Worm (Caenorhabditis elegans) whole organism, early embryonic: Measurements from ENCODE around the gene H39E23.2.
"Not testable (repeated sequence)": the region's sequence is repeated elsewhere in the genome, so short reads cannot be mapped to it uniquely, and the experiment has no call there.

Experiments
- B0310.2 ChIP-seq: sonication (generic microtip); optimal IDR thresholded peaks from 2 replicates; lab custom pipeline; 2016; ENCODE audit warnings: mild to moderate bottlenecking, missing genetic modification characterization, missing compliant biosample characterization
- F13C5.2 ChIP-seq: sonication (generic microtip); optimal IDR thresholded peaks from 2 replicates; lab custom pipeline; 2017; ENCODE audit warnings: mild to moderate bottlenecking, missing genetic modification characterization, inconsistent platforms, missing compliant biosample characterization
- aly-1 ChIP-seq: sonication (generic microtip); optimal IDR thresholded peaks from 2 replicates; lab custom pipeline; 2016; ENCODE audit warnings: missing genetic modification characterization, missing compliant biosample characterization
- ama-1 ChIP-seq: fragments of 150-350 bp; optimal IDR thresholded peaks from 2 replicates; lab custom pipeline; 2014
- ceh-13 ChIP-seq: fragments of 200-800 bp; sonication (Bioruptor generic); optimal IDR thresholded peaks from 2 replicates; lab custom pipeline; 2018; ENCODE audit warnings: mild to moderate bottlenecking, missing genetic modification characterization, missing compliant biosample characterization
- ceh-36 ChIP-seq: sonication (generic microtip); optimal IDR thresholded peaks from 2 replicates; lab custom pipeline; 2016; ENCODE audit warnings: missing genetic modification characterization, inconsistent platforms, missing compliant biosample characterization
- ets-7 ChIP-seq: sonication (generic microtip); optimal IDR thresholded peaks from 2 replicates; lab custom pipeline; 2016; ENCODE audit warnings: missing genotype, missing genetic modification characterization, missing compliant biosample characterization
- flt-1 ChIP-seq: fragments of 200-800 bp; sonication (Bioruptor generic); IDR thresholded peaks from 2 replicates; pipeline ENCODE4 v1.3.6; 2022; ENCODE audit warnings: missing genetic modification characterization, missing compliant biosample characterization
- hmbx-1 ChIP-seq: sonication (generic microtip); optimal IDR thresholded peaks from 2 replicates; lab custom pipeline; 2016; ENCODE audit warnings: mild to moderate bottlenecking, missing genetic modification characterization, missing compliant biosample characterization
- hmg-4 ChIP-seq: fragments of 200-800 bp; sonication (Bioruptor generic); optimal IDR thresholded peaks from 2 replicates; lab custom pipeline; 2018; ENCODE audit warnings: mild to moderate bottlenecking, missing genetic modification characterization, missing compliant biosample characterization
- hnd-1 ChIP-seq: sonication (generic microtip); optimal IDR thresholded peaks from 2 replicates; lab custom pipeline; 2016; ENCODE audit warnings: missing genetic modification characterization, missing compliant biosample characterization
- pes-1 ChIP-seq: fragments of 200-800 bp; sonication (Bioruptor generic); IDR thresholded peaks from 2 replicates; pipeline ENCODE4 v1.3.6; 2022; ENCODE audit warnings: missing genetic modification reagents, missing genetic modification characterization, missing compliant biosample characterization
- scrt-1 ChIP-seq: fragments of 200-800 bp; sonication (Bioruptor generic); IDR thresholded peaks from 2 replicates; pipeline ENCODE4 v1.3.6; 2022; ENCODE audit warnings: missing genetic modification characterization, missing compliant biosample characterization
- sea-1 ChIP-seq: fragments of 200-800 bp; sonication (Bioruptor generic); conservative IDR thresholded peaks from 2 replicates; pipeline ENCODE4 v1.3.6; 2022; ENCODE audit warnings: missing genetic modification characterization, missing compliant biosample characterization
- tbx-11 ChIP-seq: fragments of 200-800 bp; sonication (Bioruptor generic); IDR thresholded peaks from 2 replicates; pipeline ENCODE4 v1.3.6; 2022; ENCODE audit warnings: missing genetic modification characterization, missing compliant biosample characterization
- tbx-37 ChIP-seq: fragments of 200-800 bp; sonication (Bioruptor generic); conservative IDR thresholded peaks from 2 replicates; pipeline ENCODE4 v1.3.6; 2022; ENCODE audit warnings: missing genetic modification reagents, missing genetic modification characterization, missing compliant biosample characterization
- tra-4 ChIP-seq: sonication (generic microtip); optimal IDR thresholded peaks from 2 replicates; lab custom pipeline; 2017; ENCODE audit warnings: missing genetic modification characterization, missing compliant biosample characterization

The H39E23.2 gene

DNA sequence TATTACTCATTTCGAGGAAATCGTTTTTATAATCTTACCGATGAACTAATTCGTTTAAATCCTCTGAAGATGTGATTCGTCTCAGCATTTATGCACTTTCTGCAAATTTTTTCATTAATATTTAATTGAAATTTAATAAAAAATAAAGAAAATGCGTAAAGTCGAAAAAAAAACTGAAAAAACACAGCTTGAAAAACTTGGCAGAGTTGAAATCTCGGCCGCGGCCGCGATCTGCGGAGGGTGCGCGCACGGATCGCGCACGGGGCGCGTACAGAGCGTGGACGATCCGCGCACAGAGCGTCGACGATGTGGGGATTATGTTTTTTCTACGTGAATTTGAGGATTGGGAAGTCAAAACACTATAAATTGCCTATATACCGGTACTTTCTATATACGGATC, 27.6 kb downstream of the H39E23.2 start, which contains the start of gene AH10.4:
AH10.4 (minus strand) TSS at position 101 of the 400 bp plus-strand sequence.
- TF ChIP-seq hnd-1 (tag; lab: Kevin White, UChicago); pes-1 (GFP tag; lab: Robert Waterston, UW); ets-7 (tag; lab: Kevin White, UChicago): not testable (repeated sequence)

ce11 chrV:14139252-14140100, 29.3 kb downstream of the H39E23.2 start:
- TF ChIP-seq hmg-4 (GFP tag; lab: Kevin White, UChicago): peak; percentile 69
- no peak for TF ChIP-seq B0310.2
- TF ChIP-seq F13C5.2: peak; percentile 34

- TF ChIP-seq flt-1: no peak
- TF ChIP-seq hmg-4 (GFP tag; lab: Kevin White, UChicago): no peak
- TF ChIP-seq B0310.2: no peak
- TF ChIP-seq ceh-36 (tag; lab: Kevin White, UChicago): no peak
These were observed 30.6 kb downstream of the H39E23.2 start for ce11 chrV:14140733-14141132.

- TF ChIP-seq sea-1 (no peak), B0310.2 (no peak), tra-4 (tag; lab: Kevin White, UChicago) (no peak), hmg-4 (GFP tag; lab: Kevin White, UChicago) (no peak), ama-1 (no peak), hmbx-1 (no peak), scrt-1 (GFP tag; lab: Robert Waterston, UW) (no peak), tbx-11 (GFP tag; lab: Robert Waterston, UW) (no peak), ceh-36 (tag; lab: Kevin White, UChicago) (no peak), ceh-13 (GFP tag; lab: Kevin White, UChicago) (no peak)
These were observed 31.7 kb downstream of the H39E23.2 start for ce11 chrV:14141846-14142245.

ce11 chrV:14143634-14144033, 33.5 kb downstream of the H39E23.2 start:
- TF ChIP-seq ets-7 (tag; lab: Kevin White, UChicago): no peak
- no peak for TF ChIP-seq F13C5.2
- TF ChIP-seq pes-1 (GFP tag; lab: Robert Waterston, UW): no peak
- no peak for TF ChIP-seq ceh-13 (GFP tag; lab: Kevin White, UChicago)
- TF ChIP-seq aly-1 (tag; lab: Kevin White, UChicago): no peak
- no peak for TF ChIP-seq flt-1
- no peak for TF ChIP-seq scrt-1 (GFP tag; lab: Robert Waterston, UW)
- no peak for TF ChIP-seq hmbx-1
- no peak for TF ChIP-seq sea-1
- TF ChIP-seq B0310.2: no peak
- TF ChIP-seq ama-1: no peak
- TF ChIP-seq ceh-36 (tag; lab: Kevin White, UChicago): no peak
- no peak for TF ChIP-seq hnd-1 (tag; lab: Kevin White, UChicago)

DNA sequence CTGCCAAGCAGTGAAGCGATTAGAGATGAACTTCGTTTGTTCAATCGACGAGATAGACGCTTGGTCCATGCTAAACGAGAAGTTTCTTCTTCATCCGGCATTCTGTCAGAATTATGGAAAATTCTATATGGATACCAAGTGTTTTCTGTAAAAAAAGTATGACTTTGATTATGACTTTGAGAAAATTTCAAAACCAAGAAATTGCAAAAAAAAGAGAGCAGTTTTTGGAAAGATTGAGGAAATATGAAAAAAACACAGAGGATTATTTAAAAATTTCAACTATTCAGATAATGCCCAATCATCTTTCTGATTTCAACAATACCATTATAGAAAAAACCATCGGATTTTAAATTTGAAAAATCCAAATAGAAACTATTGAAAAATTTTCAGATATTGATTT, 35.1 kb downstream of the H39E23.2 start, which contains the start of gene par-1:
par-1 (minus strand) TSS at position 101 of the 400 bp plus-strand sequence.
- no peak for TF ChIP-seq pes-1 (GFP tag; lab: Robert Waterston, UW)
- TF ChIP-seq hmg-4 (GFP tag; lab: Kevin White, UChicago): no peak
- TF ChIP-seq hnd-1 (tag; lab: Kevin White, UChicago): no peak
- no peak for TF ChIP-seq hmbx-1
- no peak for TF ChIP-seq sea-1
- no peak for TF ChIP-seq flt-1
- TF ChIP-seq ama-1: no peak
- no peak for TF ChIP-seq tbx-37 (GFP tag; lab: Robert Waterston, UW)
- no peak for TF ChIP-seq aly-1 (tag; lab: Kevin White, UChicago)
- no peak for TF ChIP-seq tra-4 (tag; lab: Kevin White, UChicago)
- no peak for TF ChIP-seq scrt-1 (GFP tag; lab: Robert Waterston, UW)
- TF ChIP-seq F13C5.2: no peak
- no peak for TF ChIP-seq ceh-36 (tag; lab: Kevin White, UChicago)
- TF ChIP-seq ets-7 (tag; lab: Kevin White, UChicago): no peak

ce11 chrV:14146199-14146598, 36.1 kb downstream of the H39E23.2 start, which contains the start of gene acs-10:
acs-10 (plus strand) TSS chrV:14146499.
- TF ChIP-seq sea-1 (no peak), ama-1 (no peak)

- no peak for TF ChIP-seq tra-4 (tag; lab: Kevin White, UChicago)
- TF ChIP-seq hmg-4 (GFP tag; lab: Kevin White, UChicago): no peak
- TF ChIP-seq aly-1 (tag; lab: Kevin White, UChicago): no peak
- no peak for TF ChIP-seq tbx-37 (GFP tag; lab: Robert Waterston, UW)
- TF ChIP-seq ama-1: no peak
- TF ChIP-seq ceh-36 (tag; lab: Kevin White, UChicago): no peak
- no peak for TF ChIP-seq flt-1
- TF ChIP-seq B0310.2: no peak
- TF ChIP-seq hmbx-1: no peak
- no peak for TF ChIP-seq sea-1
These were observed 37.0 kb downstream of the H39E23.2 start for ce11 chrV:14147114-14147513.

ce11 chrV:14149125-14149524, 39.0 kb downstream of the H39E23.2 start:
- no peak for TF ChIP-seq sea-1
- no peak for TF ChIP-seq flt-1
- TF ChIP-seq ama-1: no peak
- no peak for TF ChIP-seq pes-1 (GFP tag; lab: Robert Waterston, UW)
